Worm (Caenorhabditis elegans) whole organism, young adult: Measurements from ENCODE around the gene srh-5.

Source experiments
- B0261.1 ChIP-seq: sonication (generic microtip); optimal IDR thresholded peaks from 2 replicates; lab custom pipeline; 2016; ENCODE audit warnings: mild to moderate bottlenecking, missing genetic modification characterization, moderate library complexity, missing compliant biosample characterization
- lin-35 ChIP-seq, 3 experiments: fragments of 150-350 bp in 2 of 3; sonication (generic microtip) in 1 of 3; optimal IDR thresholded peaks; 2 replicates each; lab custom pipeline; 2014 to 2018; ENCODE audit warnings: missing biosample characterization in 3 of 3, missing genetic modification characterization in 3 of 3, missing genetic modification reagents in 3 of 3
- pbrm-1 ChIP-seq: fragments of 200-800 bp; sonication (Bioruptor generic); IDR thresholded peaks from 2 replicates; pipeline ENCODE4 v1.3.6; 2022; ENCODE audit warnings: missing genetic modification reagents, missing genetic modification characterization, missing compliant biosample characterization
- pha-4 ChIP-seq: fragments of 150-350 bp; sonication (generic microtip); optimal IDR thresholded peaks from 2 replicates; lab custom pipeline; 2014; ENCODE audit warnings: missing biosample characterization, missing genetic modification reagents, missing genetic modification characterization
- unc-130 ChIP-seq: sonication (generic microtip); optimal IDR thresholded peaks from 2 replicates; lab custom pipeline; 2016; ENCODE audit warnings: missing genetic modification reagents, missing genetic modification characterization, missing compliant biosample characterization
- unc-62 ChIP-seq: fragments of 150-350 bp; optimal IDR thresholded peaks from 2 replicates; lab custom pipeline; 2014; ENCODE audit warnings: missing biosample characterization, missing genetic modification reagents, missing genetic modification characterization

DNA sequence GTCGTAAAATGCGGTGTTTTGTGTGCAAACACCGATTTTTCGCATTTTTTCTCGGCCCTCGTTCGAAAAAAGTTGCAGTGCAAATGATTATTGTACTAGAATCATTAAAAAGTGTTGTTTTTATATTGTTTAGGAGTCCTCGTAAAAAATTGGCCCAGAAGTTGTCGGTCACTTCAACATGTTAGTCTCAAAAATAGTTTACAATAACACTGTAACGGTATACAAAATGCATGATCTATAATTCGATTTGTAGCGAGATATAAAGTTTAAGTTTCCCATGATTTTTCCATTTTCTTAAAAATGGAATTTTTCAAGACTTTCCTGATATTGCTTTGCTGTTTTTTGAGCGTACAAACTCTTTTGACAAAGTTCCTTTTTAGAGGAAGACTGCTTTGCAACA, 18.5 kb upstream of the srh-5 start, which contains the start of gene K04F1.8:
- TF ChIP-seq lin-35 (GFP tag; optimal IDR thresholded peaks at IDR 0.05; lab: Kevin White, UChicago) (no peak), B0261.1 (tag; lab: Kevin White, UChicago) (no peak), unc-130 (GFP tag; lab: Kevin White, UChicago) (no peak), unc-62 (GFP tag; lab: Kevin White, UChicago) (no peak), pha-4 (tag; lab: Kevin White, UChicago) (no peak), pbrm-1 (GFP tag; lab: Robert Waterston, UW) (no peak)
